Fruit fly (Drosophila melanogaster): ENCODE results near the gene CG32706.

DNA sequence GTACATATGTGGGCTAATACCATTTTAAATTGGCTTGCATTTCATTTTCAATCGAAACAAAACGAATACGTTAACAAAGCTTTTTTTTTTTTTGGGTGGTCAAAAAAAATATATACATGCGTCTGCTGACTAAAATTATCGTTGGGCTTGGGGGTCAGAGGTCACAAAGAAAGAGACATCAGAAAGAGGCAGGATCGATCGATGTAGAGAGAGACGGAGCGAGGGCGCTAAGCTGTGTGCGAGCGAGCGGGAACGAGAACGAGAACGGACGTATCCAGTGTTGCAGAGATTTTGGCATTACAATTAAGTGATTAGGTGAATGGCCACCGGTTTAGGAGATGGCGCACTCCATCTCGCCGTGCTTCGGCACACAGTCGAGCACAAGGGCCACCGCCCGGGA, 7.0 kb downstream of the CG32706 start:
- TF ChIP-seq CG8478 (optimal IDR thresholded peaks at IDR 0.05), result no peak
- TF ChIP-seq CTCF (optimal IDR thresholded peaks at IDR 0.05), result no peak
